Worm (Caenorhabditis elegans) whole organism, mixed stage, embryonic: ENCODE results near the gene K07F5.12.
"Not testable (repeated sequence)": the region's sequence is repeated elsewhere in the genome, so short reads cannot be mapped to it uniquely, and the experiment has no call there.

Experiments
- M03D4.4 ChIP-seq: sonication (generic microtip); optimal IDR thresholded peaks from 2 replicates; lab custom pipeline; 2017; ENCODE audit warnings: mild to moderate bottlenecking, missing genetic modification characterization, missing compliant biosample characterization
- blmp-1 ChIP-seq: fragments of 150-350 bp; optimal IDR thresholded peaks from 2 replicates; lab custom pipeline; 2014; ENCODE audit warnings: missing biosample characterization, missing genetic modification characterization
- ceh-43 ChIP-seq: fragments of 200-800 bp; sonication (Bioruptor generic); optimal IDR thresholded peaks from 2 replicates; lab custom pipeline; 2018; ENCODE audit warnings: mild to moderate bottlenecking, missing genetic modification characterization, moderate library complexity, missing compliant biosample characterization
- ceh-83 ChIP-seq: fragments of 200-800 bp; sonication (Bioruptor generic); optimal IDR thresholded peaks from 2 replicates; lab custom pipeline; 2018; ENCODE audit warnings: mild to moderate bottlenecking, missing genetic modification characterization, missing compliant biosample characterization
- ces-1 ChIP-seq: fragments of 150-350 bp; optimal IDR thresholded peaks from 2 replicates; lab custom pipeline; 2014; ENCODE audit warnings: missing biosample characterization, missing genetic modification reagents, missing genetic modification characterization
- drap-1 ChIP-seq: fragments of 200-800 bp; sonication (Bioruptor generic); optimal IDR thresholded peaks from 3 replicates; lab custom pipeline; 2018; ENCODE audit warnings: mild to moderate bottlenecking, missing genetic modification characterization, missing compliant biosample characterization
- elt-3 ChIP-seq: fragments of 150-350 bp; optimal IDR thresholded peaks from 2 replicates; lab custom pipeline; 2014; ENCODE audit warnings: missing biosample characterization, missing genetic modification characterization
- flh-1 ChIP-seq: fragments of 200-800 bp; sonication (Bioruptor generic); optimal IDR thresholded peaks from 2 replicates; lab custom pipeline; 2018; ENCODE audit warnings: mild to moderate bottlenecking, missing genetic modification characterization, moderate library complexity, missing compliant biosample characterization
- ham-2 ChIP-seq: fragments of 200-800 bp; sonication (Bioruptor generic); optimal IDR thresholded peaks from 2 replicates; lab custom pipeline; 2018; ENCODE audit warnings: mild to moderate bottlenecking, missing genetic modification characterization, missing compliant biosample characterization
- lin-32 ChIP-seq: fragments of 200-800 bp; sonication (Bioruptor generic); optimal IDR thresholded peaks from 2 replicates; lab custom pipeline; 2018; ENCODE audit warnings: mild to moderate bottlenecking, missing genetic modification characterization, missing compliant biosample characterization
- mep-1 ChIP-seq: fragments of 150-350 bp; optimal IDR thresholded peaks from 2 replicates; lab custom pipeline; 2017; ENCODE audit warnings: missing biosample characterization, missing genetic modification reagents, missing genetic modification characterization, inconsistent platforms
- mls-2 ChIP-seq: sonication (generic microtip); optimal IDR thresholded peaks from 2 replicates; lab custom pipeline; 2016; ENCODE audit warnings: mild to moderate bottlenecking, missing genetic modification characterization, moderate library complexity, missing compliant biosample characterization
- nhr-2 ChIP-seq: fragments of 150-350 bp; optimal IDR thresholded peaks from 2 replicates; lab custom pipeline; 2014; ENCODE audit warnings: missing biosample characterization, missing genetic modification characterization
- nhr-28 ChIP-seq: fragments of 150-350 bp; optimal IDR thresholded peaks from 2 replicates; lab custom pipeline; 2014; ENCODE audit warnings: missing biosample characterization, missing genetic modification characterization
- nhr-76 ChIP-seq: sonication (generic microtip); optimal IDR thresholded peaks from 2 replicates; lab custom pipeline; 2017; ENCODE audit warnings: missing biosample characterization, missing genetic modification characterization
- pha-4 ChIP-seq: fragments of 150-350 bp; optimal IDR thresholded peaks from 2 replicates; lab custom pipeline; 2018; ENCODE audit warnings: missing biosample characterization, missing genetic modification reagents, missing genetic modification characterization
- sem-2 ChIP-seq: fragments of 200-800 bp; sonication (Bioruptor generic); optimal IDR thresholded peaks from 2 replicates; lab custom pipeline; 2018; ENCODE audit warnings: mild to moderate bottlenecking, missing genetic modification characterization, missing compliant biosample characterization
- snpc-4 ChIP-seq: fragments of 150-350 bp; optimal IDR thresholded peaks from 2 replicates; lab custom pipeline; 2014; ENCODE audit warnings: missing biosample characterization, missing genetic modification characterization
- sptf-1 ChIP-seq: sonication (generic microtip); optimal IDR thresholded peaks from 2 replicates; lab custom pipeline; 2017; ENCODE audit warnings: mild to moderate bottlenecking, missing genetic modification characterization, moderate library complexity, missing compliant biosample characterization
- unc-120 ChIP-seq: sonication (generic microtip); optimal IDR thresholded peaks from 2 replicates; lab custom pipeline; 2017; ENCODE audit warnings: missing genetic modification characterization, missing compliant biosample characterization; ENCODE audit not compliant: poor library complexity, severe bottlenecking
- unc-62 ChIP-seq: fragments of 150-350 bp; optimal IDR thresholded peaks from 2 replicates; lab custom pipeline; 2014; ENCODE audit warnings: missing biosample characterization, missing genetic modification reagents, missing genetic modification characterization
- ztf-11 ChIP-seq: fragments of 150-350 bp; optimal IDR thresholded peaks from 2 replicates; lab custom pipeline; 2014; ENCODE audit warnings: missing biosample characterization, missing genetic modification characterization

Gene K07F5.12

DNA sequence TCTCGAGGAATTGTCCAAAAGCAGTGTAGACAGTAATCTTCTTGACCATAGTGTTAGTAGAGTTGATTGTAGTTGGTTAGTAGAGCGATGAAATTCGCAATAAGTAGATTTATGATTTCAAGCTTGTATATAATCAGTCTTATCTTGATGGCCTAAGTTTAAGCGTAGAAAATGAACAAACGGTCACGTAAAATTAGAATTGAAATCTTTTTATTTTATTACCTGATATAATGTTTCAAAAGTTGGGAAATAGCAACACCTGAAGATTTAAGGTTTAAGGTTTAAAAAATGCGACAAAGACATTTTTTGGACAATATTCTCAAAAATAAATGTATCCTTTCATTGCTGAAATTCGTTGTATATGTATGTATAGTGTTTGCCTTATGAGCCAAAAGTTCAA lies 37.8 kb downstream of the K07F5.12 start, which contains the start of gene sss-1:
Gene sss-1, minus strand, starts transcription at position 101 of the 400 bp plus-strand sequence.
- not testable (repeated sequence) for TF ChIP-seq sptf-1 (tag; lab: Kevin White, UChicago); unc-62 (GFP tag; lab: Kevin White, UChicago); ham-2 (GFP tag; lab: Kevin White, UChicago)
- TF ChIP-seq, all 35 proteins: peak for 0; not testable (repeated sequence) for 35

DNA sequence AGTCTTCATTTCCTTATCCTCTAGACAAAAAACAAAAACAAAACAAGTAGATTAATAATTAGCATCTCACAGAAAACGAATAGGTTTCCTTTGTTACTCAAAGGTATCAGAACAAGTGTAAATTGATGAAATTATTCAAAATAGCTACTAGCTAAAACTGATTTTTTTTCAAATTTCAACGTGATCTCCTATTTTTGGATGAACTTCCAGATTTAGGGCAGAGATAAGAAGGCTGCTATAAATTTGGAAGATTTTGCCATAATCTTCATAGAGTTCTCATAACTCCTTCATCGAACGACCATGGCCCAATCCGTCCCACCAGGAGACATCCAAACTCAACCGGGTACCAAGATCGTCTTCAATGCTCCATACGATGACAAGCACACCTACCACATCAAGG lies 38.5 kb downstream of the K07F5.12 start, which contains the start of gene msp-77:
Gene msp-77, plus strand, starts transcription at position 301 of the 400 bp plus-strand sequence.
- TF ChIP-seq lin-32 (GFP tag; lab: Kevin White, UChicago); ham-2 (GFP tag; lab: Kevin White, UChicago); nhr-28: not testable (repeated sequence)

DNA sequence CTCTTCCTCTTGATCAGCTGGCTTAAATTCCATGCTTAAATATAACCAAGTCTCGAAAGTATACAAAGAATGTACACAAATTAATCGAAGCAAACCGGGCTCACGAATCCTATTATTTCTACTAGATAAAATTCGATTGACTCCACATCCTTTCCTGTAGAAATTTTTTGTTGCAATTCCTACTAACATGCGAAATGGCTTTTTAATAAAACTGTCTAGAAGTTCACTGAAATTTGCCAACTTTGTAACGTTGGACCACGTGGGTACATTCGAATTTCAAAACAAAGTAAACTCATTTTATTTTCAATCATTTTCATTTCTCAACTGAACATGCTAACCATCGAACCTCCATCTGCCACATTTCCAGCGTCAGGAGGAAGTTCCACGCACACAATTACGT lies 39.3 kb downstream of the K07F5.12 start, which contains the start of gene ssp-32:
Gene ssp-32, plus strand, starts transcription at position 301 of the 400 bp plus-strand sequence.
- TF ChIP-seq pha-4 (tag; lab: Kevin White, UChicago) = no peak
- TF ChIP-seq unc-62 (GFP tag; lab: Kevin White, UChicago) = no peak
- no peak for TF ChIP-seq sptf-1 (tag; lab: Kevin White, UChicago)
- no peak for TF ChIP-seq lin-32 (GFP tag; lab: Kevin White, UChicago)
- no peak for TF ChIP-seq M03D4.4 (tag; lab: Kevin White, UChicago)
- TF ChIP-seq unc-120 (tag; lab: Kevin White, UChicago) = no peak
- no peak for TF ChIP-seq ces-1 (GFP tag; lab: Kevin White, UChicago)
- TF ChIP-seq blmp-1 (tag; lab: Kevin White, UChicago) = no peak
- no peak for TF ChIP-seq mep-1
- TF ChIP-seq mls-2 (tag; lab: Kevin White, UChicago) = no peak
- TF ChIP-seq ceh-83 (GFP tag; lab: Kevin White, UChicago) = no peak

DNA sequence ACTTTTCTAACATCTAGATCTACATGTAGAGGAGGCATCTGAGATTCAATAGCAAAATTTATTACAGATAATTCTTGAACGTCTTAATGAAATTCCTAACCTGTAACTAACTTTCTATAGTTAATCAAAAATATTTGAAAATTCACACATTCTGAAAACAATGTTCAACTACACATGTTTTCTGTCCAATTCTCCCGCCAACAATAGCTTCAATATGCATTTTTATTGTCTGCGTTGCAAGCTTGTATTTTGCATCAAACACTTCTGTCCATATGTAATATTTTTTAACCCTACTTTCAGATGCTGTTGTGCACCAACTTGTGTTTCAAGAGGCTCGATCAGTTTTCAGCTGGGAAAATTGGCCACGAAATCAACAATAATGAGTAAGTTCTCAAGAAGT lies 42.9 kb downstream of the K07F5.12 start, which contains the start of gene tbc-3:
Gene tbc-3, plus strand, starts transcription at position 301 of the 400 bp plus-strand sequence.
- TF ChIP-seq ces-1 (GFP tag; lab: Kevin White, UChicago) = no peak
- no peak for TF ChIP-seq sem-2
- no peak for TF ChIP-seq snpc-4 (tag; lab: Kevin White, UChicago)
- TF ChIP-seq ztf-11 = no peak
- TF ChIP-seq nhr-76 (tag; lab: Kevin White, UChicago) = no peak
- no peak for TF ChIP-seq lin-32 (GFP tag; lab: Kevin White, UChicago)

DNA sequence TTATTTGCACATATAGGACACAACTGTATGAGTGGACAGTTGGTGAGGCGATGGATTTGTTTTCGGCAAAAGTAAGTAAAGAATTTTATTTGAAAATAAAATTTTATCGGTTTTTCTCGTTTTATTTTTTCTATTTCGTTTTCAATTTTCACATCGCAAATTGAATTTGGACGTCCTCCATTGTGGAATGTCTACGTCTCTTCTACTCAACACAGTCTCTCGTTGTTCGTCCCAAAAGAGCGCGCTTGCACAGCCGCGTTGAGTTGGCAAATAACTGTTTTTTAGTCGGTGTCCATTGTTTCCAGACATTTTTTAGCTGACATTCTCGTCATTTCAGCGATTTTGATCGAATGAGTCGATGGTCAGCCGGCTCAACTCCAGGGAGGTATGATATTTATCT lies 43.4 kb downstream of the K07F5.12 start:
- no peak for TF ChIP-seq nhr-28
- peak; percentile 93 for TF ChIP-seq ces-1 (GFP tag; lab: Kevin White, UChicago)
- peak; percentile 3 for TF ChIP-seq unc-120 (tag; lab: Kevin White, UChicago)
- TF ChIP-seq, all 35 proteins: peak for 2

DNA sequence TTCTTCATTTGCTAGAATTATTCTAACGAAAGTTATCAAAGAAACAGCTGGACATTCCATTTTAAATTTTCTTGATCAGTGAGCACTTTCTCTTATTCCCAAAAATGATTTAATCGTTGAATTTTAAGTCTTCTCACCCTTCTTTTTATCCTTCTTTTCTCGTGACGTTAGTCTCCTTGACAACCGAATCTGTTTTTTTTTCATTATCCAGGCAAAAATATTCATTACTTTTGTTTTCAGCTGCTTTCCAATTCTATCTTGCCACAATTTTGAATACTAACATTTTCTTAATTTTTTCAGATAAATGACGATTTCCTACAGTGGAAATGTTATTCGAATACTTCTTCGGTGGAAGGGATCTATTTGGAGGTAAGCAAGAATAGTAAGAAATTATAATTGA lies 47.8 kb downstream of the K07F5.12 start, which contains the start of gene best-13:
Gene best-13, plus strand, starts transcription at position 301 of the 400 bp plus-strand sequence.
- TF ChIP-seq flh-1 (GFP tag; lab: Kevin White, UChicago) = no peak
- no peak for TF ChIP-seq sem-2
- no peak for TF ChIP-seq snpc-4 (tag; lab: Kevin White, UChicago)
- no peak for TF ChIP-seq nhr-2 (tag; lab: Kevin White, UChicago)
- TF ChIP-seq ceh-43 (GFP tag; lab: Kevin White, UChicago) = no peak
- TF ChIP-seq lin-32 (GFP tag; lab: Kevin White, UChicago) = no peak
- no peak for TF ChIP-seq elt-3 (tag; lab: Kevin White, UChicago)
- TF ChIP-seq ham-2 (GFP tag; lab: Kevin White, UChicago) = no peak
- TF ChIP-seq drap-1 (GFP tag; lab: Kevin White, UChicago) = no peak
